Fruit fly (Drosophila melanogaster) whole organism, embryonic: ENCODE results near the gene Bfc.

Experiments
- Ada2b ChIP-seq: fragments of 200-800 bp; sonication (Bioruptor generic); IDR thresholded peaks from 2 replicates; pipeline ENCODE4 v1.3.6; 2022; ENCODE audit warnings: missing biosample characterization, missing genetic modification characterization
- BtbVII ChIP-seq: fragments of 200-800 bp; sonication (Bioruptor generic); optimal IDR thresholded peaks from 3 replicates; lab custom pipeline; 2017; ENCODE audit warnings: missing biosample characterization, mild to moderate bottlenecking, missing genetic modification characterization
- CG10431 ChIP-seq: fragments of 200-800 bp; sonication (Bioruptor generic); optimal IDR thresholded peaks from 3 replicates; lab custom pipeline; 2018; ENCODE audit warnings: missing biosample characterization, mild to moderate bottlenecking, missing genetic modification characterization
- CG11560 ChIP-seq: fragments of 200-800 bp; sonication (Bioruptor generic); IDR thresholded peaks from 3 replicates; pipeline ENCODE4 v1.3.6; 2022; ENCODE audit warnings: missing biosample characterization, missing genetic modification characterization
- CG12942 ChIP-seq: fragments of 200-800 bp; sonication (Bioruptor generic); optimal IDR thresholded peaks from 3 replicates; lab custom pipeline; 2016; ENCODE audit warnings: missing biosample characterization, missing genetic modification characterization
- CG13424 ChIP-seq: fragments of 200-800 bp; sonication (Bioruptor generic); optimal IDR thresholded peaks from 2 replicates; lab custom pipeline; 2019; ENCODE audit warnings: missing biosample characterization, mild to moderate bottlenecking, missing genetic modification characterization, moderate library complexity
- CG13894 ChIP-seq: fragments of 200-800 bp; sonication (Bioruptor generic); optimal IDR thresholded peaks from 3 replicates; lab custom pipeline; 2018; ENCODE audit warnings: missing biosample characterization, mild to moderate bottlenecking, missing genetic modification characterization, moderate library complexity
- CG14050 ChIP-seq: fragments of 200-800 bp; sonication (Bioruptor generic); IDR thresholded peaks from 3 replicates; pipeline ENCODE4 v1.3.6; 2022; ENCODE audit warnings: missing biosample characterization, missing genetic modification characterization
- CG17829 ChIP-seq: fragments of 200-800 bp; optimal IDR thresholded peaks from 2 replicates; lab custom pipeline; 2019; ENCODE audit warnings: missing biosample characterization, mild to moderate bottlenecking, missing genetic modification characterization, moderate library complexity
- CG18011 ChIP-seq: fragments of 200-800 bp; sonication (Bioruptor generic); optimal IDR thresholded peaks from 2 replicates; lab custom pipeline; 2017; ENCODE audit warnings: missing biosample characterization, missing genetic modification characterization, mild to moderate bottlenecking, moderate library complexity, missing genotype
- CG2199 ChIP-seq: fragments of 200-800 bp; sonication (Bioruptor generic); IDR thresholded peaks from 3 replicates; pipeline ENCODE4 v1.3.6; 2022; ENCODE audit warnings: missing biosample characterization, missing genetic modification characterization
- CG2875 ChIP-seq: fragments of 200-800 bp; sonication (Bioruptor generic); optimal IDR thresholded peaks from 2 replicates; lab custom pipeline; 2017; ENCODE audit warnings: missing biosample characterization, mild to moderate bottlenecking, missing genetic modification characterization, missing genetic modification reagents
- CG7372 ChIP-seq: fragments of 200-800 bp; sonication (Bioruptor generic); IDR thresholded peaks from 2 replicates; pipeline ENCODE4 v1.3.6; 2022; ENCODE audit warnings: missing biosample characterization, missing genetic modification characterization
- CG7556 ChIP-seq: fragments of 200-800 bp; sonication (Bioruptor generic); optimal IDR thresholded peaks from 2 replicates; lab custom pipeline; 2017; ENCODE audit warnings: missing biosample characterization, mild to moderate bottlenecking, missing genetic modification characterization
- Deaf1 ChIP-seq: fragments of 200-800 bp; optimal IDR thresholded peaks from 3 replicates; lab custom pipeline; 2019; ENCODE audit warnings: missing biosample characterization, mild to moderate bottlenecking, missing genetic modification characterization, moderate library complexity
- HmgZ ChIP-seq: fragments of 200-800 bp; sonication (Bioruptor generic); optimal IDR thresholded peaks from 2 replicates; lab custom pipeline; 2018; ENCODE audit warnings: missing biosample characterization, mild to moderate bottlenecking, missing genetic modification characterization
- Lhr ChIP-seq: fragments of 200-800 bp; sonication (Bioruptor generic); optimal IDR thresholded peaks from 3 replicates; lab custom pipeline; 2017; ENCODE audit warnings: mild to moderate bottlenecking, missing biosample characterization, missing genetic modification reagents, missing genetic modification characterization
- Poxn ChIP-seq: fragments of 200-800 bp; sonication (Bioruptor generic); IDR thresholded peaks from 2 replicates; pipeline ENCODE4 v1.3.6; 2022; ENCODE audit warnings: missing biosample characterization, missing genetic modification characterization
- Rx ChIP-seq: fragments of 200-800 bp; sonication (Bioruptor generic); IDR thresholded peaks from 2 replicates; pipeline ENCODE4 v1.3.6; 2022; ENCODE audit warnings: missing biosample characterization, missing genetic modification characterization
- Xbp1 ChIP-seq: fragments of 200-800 bp; sonication (Bioruptor generic); optimal IDR thresholded peaks from 3 replicates; lab custom pipeline; 2016; ENCODE audit warnings: missing biosample characterization, mild to moderate bottlenecking, missing genetic modification characterization
- exex ChIP-seq: fragments of 200-800 bp; sonication (Bioruptor generic); optimal IDR thresholded peaks from 4 replicates; lab custom pipeline; 2018; ENCODE audit warnings: missing biosample characterization, mild to moderate bottlenecking, missing genetic modification characterization, moderate library complexity
- fu2 ChIP-seq: fragments of 200-800 bp; sonication (Bioruptor generic); optimal IDR thresholded peaks from 2 replicates; lab custom pipeline; 2016; ENCODE audit warnings: missing biosample characterization, missing genetic modification characterization
- gcm ChIP-seq: fragments of 200-800 bp; sonication (Bioruptor generic); optimal IDR thresholded peaks from 2 replicates; lab custom pipeline; 2019; ENCODE audit warnings: missing biosample characterization, mild to moderate bottlenecking, missing genetic modification characterization, moderate library complexity
- gcm2 ChIP-seq: fragments of 200-800 bp; sonication (Bioruptor generic); optimal IDR thresholded peaks from 2 replicates; lab custom pipeline; 2016; ENCODE audit warnings: missing biosample characterization, missing genetic modification characterization
- grau ChIP-seq: fragments of 200-800 bp; optimal IDR thresholded peaks from 3 replicates; lab custom pipeline; 2019; ENCODE audit warnings: missing biosample characterization, mild to moderate bottlenecking, missing genetic modification characterization, moderate library complexity
- grn ChIP-seq: fragments of 200-800 bp; sonication (Bioruptor generic); optimal IDR thresholded peaks from 3 replicates; lab custom pipeline; 2017; ENCODE audit warnings: missing biosample characterization, missing genetic modification characterization
- insv ChIP-seq, 2 experiments: fragments of 200-800 bp; sonication (Bioruptor generic); optimal IDR thresholded peaks; 3 replicates each; lab custom pipeline; 2016 to 2018; ENCODE audit warnings: missing biosample characterization in 2 of 2, missing genetic modification characterization in 2 of 2
- odd ChIP-seq: fragments of 200-800 bp; sonication (Bioruptor generic); optimal IDR thresholded peaks from 2 replicates; lab custom pipeline; 2017; ENCODE audit warnings: missing biosample characterization, mild to moderate bottlenecking, missing genetic modification characterization
- otp ChIP-seq: fragments of 200-800 bp; sonication (Bioruptor generic); IDR thresholded peaks from 3 replicates; pipeline ENCODE4, ENCODE4 v1.3.6; 2022; ENCODE audit warnings: missing biosample characterization, missing genetic modification characterization
- peb ChIP-seq: fragments of 200-800 bp; sonication (Bioruptor generic); IDR thresholded peaks from 2 replicates; pipeline ENCODE4 v1.3.6; 2022; ENCODE audit warnings: missing biosample characterization, missing genetic modification characterization
- row ChIP-seq: fragments of 200-800 bp; sonication (Bioruptor generic); IDR thresholded peaks from 3 replicates; pipeline ENCODE4 v1.3.6; 2022; ENCODE audit warnings: missing biosample characterization, missing genetic modification characterization
- so ChIP-seq: fragments of 200-800 bp; sonication (Bioruptor generic); IDR thresholded peaks from 3 replicates; pipeline ENCODE4 v1.3.6; 2022; ENCODE audit warnings: missing biosample characterization, missing genetic modification characterization
- sr ChIP-seq: fragments of 200-800 bp; sonication (Bioruptor generic); IDR thresholded peaks from 3 replicates; pipeline ENCODE4 v1.3.6; 2022; ENCODE audit warnings: missing biosample characterization, missing genetic modification characterization
- ssp ChIP-seq: fragments of 200-800 bp; sonication (Bioruptor generic); IDR thresholded peaks from 2 replicates; pipeline ENCODE4 v1.3.6; 2022; ENCODE audit warnings: missing biosample characterization, missing genetic modification characterization
- sug ChIP-seq: fragments of 200-800 bp; optimal IDR thresholded peaks from 2 replicates; lab custom pipeline; 2019; ENCODE audit warnings: missing biosample characterization, mild to moderate bottlenecking, missing genetic modification characterization, moderate library complexity

The Bfc gene

DNA sequence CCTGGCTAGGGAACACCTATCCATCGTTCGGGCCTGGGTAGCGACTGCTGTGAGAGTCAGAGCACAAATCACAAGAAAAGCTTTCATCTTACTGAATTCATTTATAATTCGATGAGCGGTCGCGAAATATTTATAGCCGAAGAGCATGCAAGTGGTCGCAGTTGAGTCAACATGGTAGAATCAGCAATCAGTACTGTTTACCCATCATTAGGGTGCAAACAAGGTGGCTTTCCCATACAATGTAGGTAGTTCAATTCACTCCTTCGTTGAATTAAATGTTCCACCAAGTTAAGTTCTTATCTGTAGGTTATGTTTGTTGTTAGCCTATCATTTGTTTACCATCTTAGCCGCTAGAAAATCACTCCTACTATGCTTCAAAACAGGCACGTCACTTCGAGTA is 31.9 kb upstream of the Bfc start, which contains the start of gene LysP:
TSS of gene LysP (minus strand) at position 101 of the 400 bp plus-strand sequence.
- no peak for TF ChIP-seq CG7372 (GFP tag; lab: Robert Waterston, UW)
- peak; percentile 43 for TF ChIP-seq grn (GFP tag; lab: Kevin White, UChicago)
- peak; percentile 15 for TF ChIP-seq exex (tag; lab: Kevin White, UChicago)
- no peak for TF ChIP-seq otp (GFP tag; lab: Robert Waterston, UW)
- TF ChIP-seq Ada2b (GFP tag; lab: Robert Waterston, UW), result no peak

DNA sequence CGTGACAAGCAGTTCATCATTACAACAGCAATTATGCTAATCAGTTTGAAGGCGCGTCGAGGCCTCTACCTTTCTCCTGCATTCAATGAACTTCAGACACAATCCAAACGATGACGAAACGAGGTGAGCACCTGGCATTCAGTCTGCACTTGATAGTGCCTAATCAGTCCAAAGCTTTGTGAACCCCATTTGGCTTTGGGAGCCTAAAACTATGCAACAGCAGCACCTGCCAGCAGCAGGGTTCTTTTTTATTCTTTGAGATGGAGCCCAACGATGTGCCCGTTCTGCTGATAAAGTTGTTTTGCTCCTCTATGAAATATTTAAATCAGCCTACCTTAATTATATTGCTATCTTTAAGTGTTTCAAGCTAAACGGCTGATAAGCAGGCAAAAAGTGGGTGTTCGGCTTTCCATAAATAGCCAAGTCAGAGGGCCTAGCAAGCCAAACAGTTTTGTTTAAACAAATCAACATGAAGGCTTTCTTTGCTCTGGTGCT is 23.1 kb upstream of the Bfc start, which contains the start of gene LysS:
TSS of gene LysS (plus strand) at position 445 of the 495 bp plus-strand sequence.
- TF ChIP-seq peb (GFP tag; lab: Robert Waterston, UW) (no peak), Poxn (GFP tag; lab: Robert Waterston, UW) (no peak), CG18011 (peak; percentile 3), odd (GFP tag; lab: Kevin White, UChicago) (no peak), row (GFP tag; lab: Robert Waterston, UW) (no peak), CG2199 (GFP tag; lab: Robert Waterston, UW) (0 out of 3 replicates have a peak, but pooled peaks have one; percentile 36), Rx (no peak), Lhr (GFP tag; lab: Kevin White, UChicago) (no peak), exex (tag; lab: Kevin White, UChicago) (peak; percentile 58), CG13424 (no peak), fu2 (GFP tag; lab: Kevin White, UChicago) (no peak), Xbp1 (GFP tag; lab: Kevin White, UChicago) (no peak), CG2875 (no peak), gcm (GFP tag; lab: Kevin White, UChicago) (no peak), grn (GFP tag; lab: Kevin White, UChicago) (peak; percentile 23), insv (GFP tag; optimal IDR thresholded peaks at IDR 0.05; lab: Kevin White, UChicago) (no peak), CG14050 (no peak), CG12942 (GFP tag; lab: Kevin White, UChicago) (no peak), CG10431 (GFP tag; lab: Kevin White, UChicago) (no peak), ssp (GFP tag; lab: Robert Waterston, UW) (no peak), BtbVII (GFP tag; lab: Kevin White, UChicago) (no peak), grau (tag; lab: Kevin White, UChicago) (no peak), so (no peak), CG7556 (GFP tag; lab: Kevin White, UChicago) (no peak)

- TF ChIP-seq gcm2 (GFP tag; lab: Kevin White, UChicago) (no peak), sr (GFP tag; lab: Robert Waterston, UW) (no peak), CG17829 (tag; lab: Kevin White, UChicago) (no peak), CG11560 (tag; lab: Robert Waterston, UW) (no peak), exex (tag; lab: Kevin White, UChicago) (peak; percentile 65)
These were observed 17.9 kb upstream of the Bfc start, which contains the start of gene CG33965 for dm6 chr3L:1232582-1232981. CG33965 (plus strand) TSS chr3L:1232882.

dm6 chr3L:1233830-1234229 is 16.7 kb upstream of the Bfc start, which contains the start of gene CG33966:
CG33966 (plus strand) TSS chr3L:1234130.
- peak; percentile 2 for TF ChIP-seq Deaf1
- no peak for TF ChIP-seq CG13894
- peak; percentile 43 for TF ChIP-seq exex (tag; lab: Kevin White, UChicago)
- peak; percentile 22 for TF ChIP-seq HmgZ
- TF ChIP-seq sug (tag; lab: Kevin White, UChicago), result peak; percentile 36
- TF ChIP-seq, all 482 proteins: peak for 4
